Worm (Caenorhabditis elegans) whole organism, L1 larva: Measurements from ENCODE around the gene puf-5.

Experiments
- F16B12.6 ChIP-seq: fragments of 150-350 bp; optimal IDR thresholded peaks from 2 replicates; lab custom pipeline; 2014; ENCODE audit warnings: missing biosample characterization, missing genetic modification characterization
- aha-1 ChIP-seq: fragments of 150-350 bp; optimal IDR thresholded peaks from 2 replicates; lab custom pipeline; 2014; ENCODE audit warnings: missing biosample characterization, missing genetic modification characterization
- alr-1 ChIP-seq: fragments of 200-800 bp; sonication (Bioruptor generic); optimal IDR thresholded peaks from 2 replicates; lab custom pipeline; 2018; ENCODE audit warnings: borderline replicate concordance, mild to moderate bottlenecking, missing genetic modification characterization, missing compliant biosample characterization
- aly-2 ChIP-seq: fragments of 150-350 bp; optimal IDR thresholded peaks from 2 replicates; lab custom pipeline; 2014; ENCODE audit warnings: missing biosample characterization, missing genetic modification characterization
- blmp-1 ChIP-seq: fragments of 150-350 bp; optimal IDR thresholded peaks from 2 replicates; lab custom pipeline; 2014; ENCODE audit warnings: missing biosample characterization, missing genetic modification characterization
- ceh-8 ChIP-seq: fragments of 200-800 bp; sonication (Bioruptor generic); optimal IDR thresholded peaks from 2 replicates; lab custom pipeline; 2018; ENCODE audit warnings: mild to moderate bottlenecking, missing genetic modification characterization, moderate library complexity, missing compliant biosample characterization
- ceh-82 ChIP-seq, 3 experiments: fragments of 150-350 bp in 1 of 3; sonication (generic microtip) in 2 of 3; optimal IDR thresholded peaks; 2 replicates each; lab custom pipeline; 2014 to 2017; ENCODE audit warnings: missing biosample characterization in 3 of 3, missing genetic modification characterization in 3 of 3
- dpl-1 ChIP-seq, 3 experiments: fragments of 150-350 bp in 2 of 3; sonication (generic microtip) in 1 of 3; optimal IDR thresholded peaks; 2 replicates each; lab custom pipeline; 2014 to 2017; ENCODE audit warnings: missing biosample characterization in 3 of 3, missing genetic modification characterization in 3 of 3, missing genetic modification reagents in 3 of 3
- efl-1 ChIP-seq, 4 experiments: fragments of 150-350 bp; optimal IDR thresholded peaks in 3 of 4; peaks in 1 of 4; 1 replicate in 1 of 4; 2 replicates in 3 of 4; lab custom pipeline; 2014; ENCODE audit warnings: missing biosample characterization in 2 of 4, missing genetic modification characterization in 2 of 4, missing genetic modification reagents in 2 of 4
- efl-3 ChIP-seq: fragments of 200-800 bp; sonication (Bioruptor generic); optimal IDR thresholded peaks from 2 replicates; lab custom pipeline; 2018; ENCODE audit warnings: mild to moderate bottlenecking, missing genetic modification characterization, missing compliant biosample characterization
- elt-3 ChIP-seq, 6 experiments: fragments of 150-350 bp in 1 of 6; sonication (generic microtip); optimal IDR thresholded peaks; 2 replicates each; lab custom pipeline; 2017 to 2018; ENCODE audit warnings: missing biosample characterization in 6 of 6, missing genetic modification characterization in 6 of 6, inconsistent platforms in 1 of 6
- ets-5 ChIP-seq: fragments of 200-800 bp; sonication (Bioruptor generic); IDR thresholded peaks from 2 replicates; pipeline ENCODE4 v1.3.6; 2022; ENCODE audit warnings: missing genetic modification characterization, missing compliant biosample characterization
- fkh-10 ChIP-seq: sonication (generic microtip); optimal IDR thresholded peaks from 2 replicates; lab custom pipeline; 2017; ENCODE audit warnings: missing biosample characterization, missing genetic modification reagents, missing genetic modification characterization
- fkh-4 ChIP-seq: sonication (generic microtip); optimal IDR thresholded peaks from 2 replicates; lab custom pipeline; 2016; ENCODE audit warnings: missing compliant biosample characterization, missing genetic modification characterization, borderline replicate concordance
- fkh-8 ChIP-seq: sonication (generic microtip); optimal IDR thresholded peaks from 2 replicates; lab custom pipeline; 2016; ENCODE audit warnings: mild to moderate bottlenecking, missing genetic modification characterization, missing compliant biosample characterization
- grh-1 ChIP-seq: fragments of 200-800 bp; sonication (Bioruptor generic); IDR thresholded peaks from 2 replicates; pipeline ENCODE4 v1.3.6; 2022; ENCODE audit warnings: missing genetic modification reagents, missing genetic modification characterization, missing compliant biosample characterization
- hlh-17 ChIP-seq: fragments of 200-800 bp; sonication (Bioruptor generic); optimal IDR thresholded peaks from 2 replicates; lab custom pipeline; 2018; ENCODE audit warnings: missing genetic modification characterization, mild to moderate bottlenecking, missing compliant biosample characterization, moderate library complexity, borderline replicate concordance
- hpl-2 ChIP-seq: fragments of 150-350 bp; optimal IDR thresholded peaks from 2 replicates; lab custom pipeline; 2014; ENCODE audit warnings: missing biosample characterization, missing genetic modification reagents, missing genetic modification characterization
- irx-1 ChIP-seq: sonication (generic microtip); optimal IDR thresholded peaks from 2 replicates; lab custom pipeline; 2016; ENCODE audit warnings: missing genetic modification characterization, missing compliant biosample characterization
- jun-1 ChIP-seq: fragments of 150-350 bp; optimal IDR thresholded peaks from 2 replicates; lab custom pipeline; 2014; ENCODE audit warnings: missing biosample characterization, missing genetic modification reagents, missing genetic modification characterization
- lin-13 ChIP-seq: fragments of 150-350 bp; optimal IDR thresholded peaks from 2 replicates; lab custom pipeline; 2014; ENCODE audit warnings: missing biosample characterization, missing genetic modification reagents, missing genetic modification characterization
- lin-15B ChIP-seq: fragments of 150-350 bp; sonication (generic microtip); optimal IDR thresholded peaks from 3 replicates; lab custom pipeline; 2014; ENCODE audit warnings: missing biosample characterization, missing genetic modification characterization
- lin-39 ChIP-seq: fragments of 150-350 bp; optimal IDR thresholded peaks from 2 replicates; lab custom pipeline; 2014; ENCODE audit warnings: missing biosample characterization, missing genetic modification reagents, missing genetic modification characterization
- lir-3 ChIP-seq: sonication (generic microtip); optimal IDR thresholded peaks from 2 replicates; lab custom pipeline; 2016; ENCODE audit warnings: mild to moderate bottlenecking, missing genetic modification characterization, moderate library complexity, missing compliant biosample characterization; ENCODE audit not compliant: poor library complexity
- lsy-2 ChIP-seq, 2 experiments: fragments of 150-350 bp; optimal IDR thresholded peaks; 2 replicates each; lab custom pipeline; 2014; ENCODE audit warnings: missing biosample characterization in 2 of 2, missing genetic modification characterization in 2 of 2
- mdl-1 ChIP-seq, 2 experiments: fragments of 150-350 bp; optimal IDR thresholded peaks; 2 replicates each; lab custom pipeline; 2014 to 2017; ENCODE audit warnings: missing biosample characterization in 2 of 2, missing genetic modification characterization in 2 of 2, inconsistent platforms in 1 of 2
- mep-1 ChIP-seq: fragments of 150-350 bp; optimal IDR thresholded peaks from 2 replicates; lab custom pipeline; 2014; ENCODE audit warnings: missing biosample characterization, missing genetic modification characterization
- nhr-11 ChIP-seq: fragments of 150-350 bp; optimal IDR thresholded peaks from 2 replicates; lab custom pipeline; 2014; ENCODE audit warnings: missing biosample characterization, missing genetic modification characterization
- nhr-12 ChIP-seq: sonication (generic microtip); optimal IDR thresholded peaks from 2 replicates; lab custom pipeline; 2017; ENCODE audit warnings: missing biosample characterization, missing genetic modification characterization
- nhr-20 ChIP-seq: sonication (generic microtip); optimal IDR thresholded peaks from 2 replicates; lab custom pipeline; 2016; ENCODE audit warnings: mild to moderate bottlenecking, missing genetic modification characterization, missing compliant biosample characterization
- nhr-237 ChIP-seq: fragments of 150-350 bp; optimal IDR thresholded peaks from 2 replicates; lab custom pipeline; 2014; ENCODE audit warnings: missing biosample characterization, missing genetic modification characterization
- nhr-76 ChIP-seq: sonication (generic microtip); optimal IDR thresholded peaks from 2 replicates; lab custom pipeline; 2017; ENCODE audit warnings: missing biosample characterization, missing genetic modification characterization
- nhr-77 ChIP-seq: fragments of 150-350 bp; optimal IDR thresholded peaks from 2 replicates; lab custom pipeline; 2014; ENCODE audit warnings: missing biosample characterization, missing genetic modification characterization
- nhr-84 ChIP-seq: sonication (generic microtip); optimal IDR thresholded peaks from 2 replicates; lab custom pipeline; 2017; ENCODE audit warnings: missing biosample characterization, missing genetic modification characterization
- nhr-85 ChIP-seq: sonication (generic microtip); peaks from one replicate; lab custom pipeline; 2016; ENCODE audit warnings: missing genetic modification characterization, inconsistent platforms, missing compliant biosample characterization
- nhr-90 ChIP-seq: sonication (generic microtip); optimal IDR thresholded peaks from 2 replicates; lab custom pipeline; 2016; ENCODE audit warnings: mild to moderate bottlenecking, missing genetic modification characterization, missing compliant biosample characterization; ENCODE audit not compliant: poor library complexity
- pag-3 ChIP-seq: sonication (generic microtip); optimal IDR thresholded peaks from 2 replicates; lab custom pipeline; 2017; ENCODE audit warnings: missing genetic modification characterization, mild to moderate bottlenecking, missing compliant biosample characterization, antibody characterized with exemption, borderline replicate concordance; ENCODE audit not compliant: insufficient read depth
- pax-3 ChIP-seq: fragments of 200-800 bp; sonication (Bioruptor generic); optimal IDR thresholded peaks from 2 replicates; lab custom pipeline; 2018; ENCODE audit warnings: mild to moderate bottlenecking, missing genetic modification characterization, moderate library complexity, missing compliant biosample characterization
- pqm-1 ChIP-seq: sonication (generic microtip); optimal IDR thresholded peaks from 3 replicates; lab custom pipeline; 2017; ENCODE audit warnings: missing biosample characterization, missing genetic modification characterization
- rnt-1 ChIP-seq: sonication (generic microtip); optimal IDR thresholded peaks from 2 replicates; lab custom pipeline; 2016; ENCODE audit warnings: mild to moderate bottlenecking, missing genetic modification characterization, moderate library complexity, missing compliant biosample characterization
- skn-1 ChIP-seq: fragments of 150-350 bp; optimal IDR thresholded peaks from 2 replicates; lab custom pipeline; 2014; ENCODE audit warnings: missing biosample characterization, missing genetic modification characterization
- sox-4 ChIP-seq: sonication (generic microtip); optimal IDR thresholded peaks from 2 replicates; lab custom pipeline; 2016; ENCODE audit warnings: missing genetic modification characterization, missing compliant biosample characterization
- sptf-1 ChIP-seq: fragments of 150-350 bp; optimal IDR thresholded peaks from 2 replicates; lab custom pipeline; 2014; ENCODE audit warnings: missing biosample characterization, missing genetic modification characterization
- swsn-7 ChIP-seq: sonication (generic microtip); optimal IDR thresholded peaks from 2 replicates; lab custom pipeline; 2016; ENCODE audit warnings: missing genetic modification characterization, missing compliant biosample characterization
- tbx-2 ChIP-seq: sonication (generic microtip); optimal IDR thresholded peaks from 2 replicates; lab custom pipeline; 2016; ENCODE audit warnings: missing genetic modification characterization, missing compliant biosample characterization
- unc-30 ChIP-seq: sonication (generic microtip); optimal IDR thresholded peaks from 2 replicates; lab custom pipeline; 2017; ENCODE audit warnings: missing biosample characterization, missing genetic modification characterization
- ztf-11 ChIP-seq, 2 experiments: sonication (generic microtip); optimal IDR thresholded peaks; 2 replicates each; lab custom pipeline; 2016 to 2017; ENCODE audit warnings: missing genetic modification characterization in 2 of 2, missing biosample characterization in 1 of 2, missing compliant biosample characterization in 1 of 2
- ztf-4 ChIP-seq: fragments of 150-350 bp; optimal IDR thresholded peaks from 2 replicates; lab custom pipeline; 2014; ENCODE audit warnings: missing biosample characterization, missing genetic modification characterization

puf-5 gene

ce11 chrII:8600165-8600564 lies 24.8 kb downstream of the puf-5 start, which contains the start of gene pigg-1:
TSS of gene pigg-1 (minus strand) at chrII:8600265.
- TF ChIP-seq efl-3 (GFP tag; lab: Kevin White, UChicago) (no peak), nhr-11 (tag; lab: Kevin White, UChicago) (no peak), nhr-85 (tag; lab: Kevin White, UChicago) (no peak), alr-1 (no peak), nhr-237 (tag; lab: Kevin White, UChicago) (no peak), fkh-4 (tag; lab: Kevin White, UChicago) (no peak), elt-3 (tag; optimal IDR thresholded peaks at IDR 0.05; lab: Kevin White, UChicago) (no peak), jun-1 (tag; lab: Kevin White, UChicago) (no peak)

DNA sequence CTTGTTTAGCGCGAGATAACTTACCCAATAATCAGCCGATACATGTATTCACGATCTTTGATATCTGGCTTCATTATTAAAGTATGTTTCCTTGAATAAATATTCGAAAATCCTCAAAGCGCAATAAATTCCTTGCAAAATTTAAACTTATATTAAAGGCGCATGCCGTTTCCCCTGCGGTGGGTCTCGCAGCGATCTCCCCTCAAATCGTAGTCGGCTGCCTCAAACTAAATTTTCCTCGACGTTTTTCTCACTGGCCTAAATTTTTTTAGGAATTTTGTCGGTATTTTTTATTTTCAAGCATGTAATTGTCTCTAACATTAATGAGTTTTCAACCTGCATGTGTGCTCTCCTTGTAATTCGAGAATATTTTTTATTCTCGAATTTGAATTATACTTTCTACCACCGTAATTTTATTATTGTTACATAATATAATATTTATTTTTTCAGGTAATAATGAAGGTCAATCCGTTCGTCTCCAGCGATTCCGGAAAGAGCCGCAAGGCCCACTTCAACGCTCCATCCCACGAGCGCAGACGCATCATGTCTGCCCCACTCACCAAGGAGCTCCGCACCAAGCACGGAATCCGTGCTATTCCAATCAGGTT lies 27.1 kb downstream of the puf-5 start, which contains the start of the genes cpf-1 and rpl-26:
cpf-1 (minus strand) TSS at position 104 of the 608 bp plus-strand sequence.
rpl-26 (plus strand) TSS at position 449 of the 608 bp plus-strand sequence.
- TF ChIP-seq mep-1 (tag; lab: Kevin White, UChicago) = peak; percentile 69
- TF ChIP-seq pqm-1 (tag; lab: Kevin White, UChicago) = no peak
- no peak for TF ChIP-seq sox-4 (tag; lab: Kevin White, UChicago)
- peak; percentile 53 for TF ChIP-seq swsn-7 (tag; lab: Kevin White, UChicago)
- TF ChIP-seq efl-1 (optimal IDR thresholded peaks at IDR 0.05; lab: Kevin White, UChicago) = peak; percentile 72 to 73
- peak; percentile 73 to 96 for TF ChIP-seq efl-1 (GFP tag; optimal IDR thresholded peaks at IDR 0.05 in 1 of 2; lab: Kevin White, UChicago)
- no peak for TF ChIP-seq aha-1 (tag; lab: Kevin White, UChicago)
- TF ChIP-seq hpl-2 (GFP tag; lab: Kevin White, UChicago) = no peak
- TF ChIP-seq aly-2 (tag; lab: Kevin White, UChicago) = no peak
- no peak for TF ChIP-seq pag-3 (tag; lab: Kevin White, UChicago)
- peak; percentile 70 to 93 for TF ChIP-seq lsy-2 (tag; optimal IDR thresholded peaks at IDR 0.05; lab: Kevin White, UChicago)
- no peak for TF ChIP-seq pax-3 (tag; lab: Kevin White, UChicago)
- no peak for TF ChIP-seq tbx-2 (tag; lab: Kevin White, UChicago)
- TF ChIP-seq nhr-11 (tag; lab: Kevin White, UChicago) = no peak
- no peak for TF ChIP-seq ets-5 (GFP tag; lab: Robert Waterston, UW)
- TF ChIP-seq ceh-82 (tag; optimal IDR thresholded peaks at IDR 0.05; lab: Kevin White, UChicago) = peak; percentile 10 to 61 (median 23)
- TF ChIP-seq lir-3 (tag; lab: Kevin White, UChicago) = no peak
- no peak for TF ChIP-seq efl-3 (GFP tag; lab: Kevin White, UChicago)
- TF ChIP-seq lin-13 (GFP tag; lab: Kevin White, UChicago) = peak; percentile 12
- peak; percentile 67 for TF ChIP-seq blmp-1 (tag; lab: Kevin White, UChicago)
- peak; percentile 65 to 78 (median 67) for TF ChIP-seq dpl-1 (GFP tag; optimal IDR thresholded peaks at IDR 0.05; lab: Kevin White, UChicago)
- no peak for TF ChIP-seq nhr-237 (tag; lab: Kevin White, UChicago)
- no peak for TF ChIP-seq ztf-4 (tag; lab: Kevin White, UChicago)
- TF ChIP-seq unc-30 (tag; lab: Kevin White, UChicago) = no peak
- no peak for TF ChIP-seq hlh-17 (GFP tag; lab: Kevin White, UChicago)
- peak; percentile 71 for TF ChIP-seq nhr-20 (tag; lab: Kevin White, UChicago)
- TF ChIP-seq nhr-76 (tag; lab: Kevin White, UChicago) = no peak
- no peak for TF ChIP-seq grh-1 (GFP tag; lab: Robert Waterston, UW)
- no peak for TF ChIP-seq alr-1
- no peak for TF ChIP-seq ceh-8 (GFP tag; lab: Kevin White, UChicago)
- TF ChIP-seq nhr-90 (tag; lab: Kevin White, UChicago) = no peak
- TF ChIP-seq lin-39 (tag; lab: Kevin White, UChicago) = no peak
- TF ChIP-seq fkh-10 = no peak
- peak in 1 of 2 experiments; percentile 39 for TF ChIP-seq mdl-1 (tag; optimal IDR thresholded peaks at IDR 0.05; lab: Kevin White, UChicago)
- TF ChIP-seq nhr-84 (tag; lab: Kevin White, UChicago) = no peak
- peak; percentile 58 for TF ChIP-seq skn-1 (tag; lab: Kevin White, UChicago)
- TF ChIP-seq F16B12.6 (tag; lab: Kevin White, UChicago) = peak; percentile 73
- no peak for TF ChIP-seq sptf-1 (tag; lab: Kevin White, UChicago)
- TF ChIP-seq irx-1 (tag; lab: Kevin White, UChicago) = no peak
- TF ChIP-seq nhr-77 (tag; lab: Kevin White, UChicago) = peak; percentile 37
- no peak for TF ChIP-seq ztf-11 (tag; optimal IDR thresholded peaks at IDR 0.05; lab: Kevin White, UChicago)
- peak; percentile 32 for TF ChIP-seq fkh-8 (tag; lab: Kevin White, UChicago)
- TF ChIP-seq lin-15B = peak; percentile 29
- no peak for TF ChIP-seq nhr-12 (tag; lab: Kevin White, UChicago)
- peak; percentile 37 for TF ChIP-seq jun-1 (tag; lab: Kevin White, UChicago)
- peak; percentile 61 for TF ChIP-seq rnt-1 (tag; lab: Kevin White, UChicago)
